Fruit fly (Drosophila melanogaster) whole organism, embryonic: ENCODE data around the gene CG3198.

Experiments used
- Adf1 ChIP-seq: fragments of 200-800 bp; sonication (Bioruptor generic); IDR thresholded peaks from 2 replicates; pipeline ENCODE4 v1.3.6; 2022; ENCODE audit warnings: missing biosample characterization, missing genetic modification characterization
- Atf3 ChIP-seq: fragments of 200-800 bp; sonication (Bioruptor generic); optimal IDR thresholded peaks from 3 replicates; lab custom pipeline; 2016; ENCODE audit warnings: missing biosample characterization, missing genetic modification characterization
- B-H2 ChIP-seq: fragments of 200-800 bp; sonication (Bioruptor generic); optimal IDR thresholded peaks from 2 replicates; lab custom pipeline; 2018; ENCODE audit warnings: missing biosample characterization, mild to moderate bottlenecking, missing genetic modification characterization
- CG1024 ChIP-seq: fragments of 200-800 bp; sonication (Bioruptor generic); IDR thresholded peaks from 2 replicates; pipeline ENCODE4 v1.3.6; 2022; ENCODE audit warnings: missing biosample characterization, missing genetic modification characterization
- CG10274 ChIP-seq: fragments of 200-800 bp; sonication (Bioruptor generic); optimal IDR thresholded peaks from 3 replicates; lab custom pipeline; 2017; ENCODE audit warnings: missing biosample characterization, mild to moderate bottlenecking, missing genetic modification characterization
- CG11696 ChIP-seq: fragments of 200-800 bp; sonication (Bioruptor generic); IDR thresholded peaks from 2 replicates; pipeline ENCODE4 v1.3.6; 2022; ENCODE audit warnings: missing biosample characterization, missing genetic modification characterization
- CG12236 ChIP-seq: fragments of 200-800 bp; sonication (Bioruptor generic); optimal IDR thresholded peaks from 2 replicates; lab custom pipeline; 2016; ENCODE audit warnings: missing biosample characterization, missing genetic modification characterization
- CG13123 ChIP-seq: fragments of 200-800 bp; sonication (Bioruptor generic); optimal IDR thresholded peaks from 2 replicates; lab custom pipeline; 2016; ENCODE audit warnings: missing biosample characterization, missing genetic modification characterization
- CG1603 ChIP-seq: fragments of 200-800 bp; sonication (Bioruptor generic); optimal IDR thresholded peaks from 2 replicates; lab custom pipeline; 2019; ENCODE audit warnings: missing biosample characterization, mild to moderate bottlenecking, missing genetic modification characterization, moderate library complexity
- CG18619 ChIP-seq: fragments of 200-800 bp; sonication (Bioruptor generic); optimal IDR thresholded peaks from 3 replicates; lab custom pipeline; 2017; ENCODE audit warnings: missing biosample characterization, mild to moderate bottlenecking, missing genetic modification characterization
- CG32532 ChIP-seq: fragments of 200-800 bp; sonication (Bioruptor generic); IDR thresholded peaks from 2 replicates; pipeline ENCODE4 v1.3.6; 2022; ENCODE audit warnings: missing biosample characterization, missing genetic modification characterization
- CG34422 ChIP-seq: fragments of 200-800 bp; sonication (Bioruptor generic); IDR thresholded peaks from 3 replicates; pipeline ENCODE4 v1.3.6; 2022; ENCODE audit warnings: missing biosample characterization, missing genetic modification characterization
- CG4328 ChIP-seq: fragments of 200-800 bp; sonication (Bioruptor generic); optimal IDR thresholded peaks from 3 replicates; lab custom pipeline; 2017; ENCODE audit warnings: missing biosample characterization, missing genetic modification reagents, missing genetic modification characterization
- CG4730 ChIP-seq: fragments of 200-800 bp; sonication (Bioruptor generic); IDR thresholded peaks from 2 replicates; pipeline ENCODE4 v1.3.6; 2022; ENCODE audit warnings: missing biosample characterization, missing genetic modification characterization
- CG6854 ChIP-seq: fragments of 200-800 bp; sonication (Bioruptor generic); optimal IDR thresholded peaks from 3 replicates; lab custom pipeline; 2017; ENCODE audit warnings: missing biosample characterization, mild to moderate bottlenecking, missing genetic modification characterization
- CG7987 ChIP-seq: fragments of 200-800 bp; sonication (Bioruptor generic); optimal IDR thresholded peaks from 2 replicates; lab custom pipeline; 2018; ENCODE audit warnings: missing biosample characterization, mild to moderate bottlenecking, missing genetic modification characterization, moderate library complexity
- CG8388 ChIP-seq: fragments of 200-800 bp; sonication (Bioruptor generic); optimal IDR thresholded peaks from 2 replicates; lab custom pipeline; 2019; ENCODE audit warnings: missing biosample characterization, mild to moderate bottlenecking, missing genetic modification characterization, moderate library complexity
- CG8765 ChIP-seq: fragments of 200-800 bp; sonication (Bioruptor generic); IDR thresholded peaks from 2 replicates; pipeline ENCODE4 v1.3.6; 2022; ENCODE audit warnings: missing biosample characterization, missing genetic modification characterization
- E2f2 ChIP-seq: fragments of 200-800 bp; sonication (Bioruptor generic); IDR thresholded peaks from 2 replicates; pipeline ENCODE4 v1.3.6; 2022; ENCODE audit warnings: missing biosample characterization, missing genetic modification characterization
- Elba2 ChIP-seq: fragments of 200-800 bp; sonication (Bioruptor generic); optimal IDR thresholded peaks from 3 replicates; lab custom pipeline; 2016; ENCODE audit warnings: missing biosample characterization, missing genetic modification characterization
- Fer1 ChIP-seq: fragments of 200-800 bp; sonication (Bioruptor generic); optimal IDR thresholded peaks from 2 replicates; lab custom pipeline; 2017; ENCODE audit warnings: missing biosample characterization, mild to moderate bottlenecking, missing genetic modification characterization
- HmgD ChIP-seq: fragments of 200-800 bp; sonication (Bioruptor generic); optimal IDR thresholded peaks from 3 replicates; lab custom pipeline; 2016; ENCODE audit warnings: missing biosample characterization, missing genetic modification characterization
- Lpt ChIP-seq: fragments of >200 bp; optimal IDR thresholded peaks from 2 replicates; lab custom pipeline; 2018; ENCODE audit warnings: missing biosample characterization, missing genetic modification characterization
- NK7.1 ChIP-seq: fragments of 200-800 bp; sonication (Bioruptor generic); optimal IDR thresholded peaks from 3 replicates; lab custom pipeline; 2016; ENCODE audit warnings: missing biosample characterization, missing genetic modification characterization
- Nf-YA ChIP-seq: fragments of 200-800 bp; sonication (Bioruptor generic); IDR thresholded peaks from 2 replicates; pipeline ENCODE4 v1.3.6; 2022; ENCODE audit warnings: missing biosample characterization, missing genetic modification characterization
- Pdp1 ChIP-seq, 2 experiments: fragments of 200-800 bp; sonication (Bioruptor generic); optimal IDR thresholded peaks; 3 replicates each; lab custom pipeline; 2016; ENCODE audit warnings: missing biosample characterization in 2 of 2, missing genetic modification characterization in 2 of 2, mild to moderate bottlenecking in 1 of 2, moderate library complexity in 1 of 2
- bigmax ChIP-seq: fragments of 200-800 bp; sonication (Bioruptor generic); optimal IDR thresholded peaks from 2 replicates; lab custom pipeline; 2018; ENCODE audit warnings: missing biosample characterization, mild to moderate bottlenecking, missing genetic modification characterization
- br ChIP-seq: fragments of >200 bp; optimal IDR thresholded peaks from 2 replicates; lab custom pipeline; 2017
- chinmo ChIP-seq: fragments of 200-800 bp; sonication (Bioruptor generic); IDR thresholded peaks from 4 replicates; pipeline ENCODE4 v1.3.6; 2022; ENCODE audit warnings: missing biosample characterization, missing genetic modification characterization; ENCODE audit not compliant: partially characterized antibody
- grn ChIP-seq: fragments of 200-800 bp; sonication (Bioruptor generic); optimal IDR thresholded peaks from 3 replicates; lab custom pipeline; 2017; ENCODE audit warnings: missing biosample characterization, missing genetic modification characterization
- hb ChIP-seq: fragments of 200-800 bp; sonication (Bioruptor generic); IDR thresholded peaks from 3 replicates; pipeline ENCODE4 v1.3.6; 2022; ENCODE audit warnings: missing biosample characterization, missing genetic modification characterization; ENCODE audit not compliant: partially characterized antibody
- insv ChIP-seq, 2 experiments: fragments of 200-800 bp; sonication (Bioruptor generic); optimal IDR thresholded peaks; 3 replicates each; lab custom pipeline; 2016 to 2018; ENCODE audit warnings: missing biosample characterization in 2 of 2, missing genetic modification characterization in 2 of 2
- kah ChIP-seq: fragments of 200-800 bp; sonication (Bioruptor generic); optimal IDR thresholded peaks from 2 replicates; lab custom pipeline; 2018; ENCODE audit warnings: missing biosample characterization, mild to moderate bottlenecking, missing genetic modification characterization
- p53 ChIP-seq: fragments of 200-800 bp; sonication (Bioruptor generic); optimal IDR thresholded peaks from 2 replicates; lab custom pipeline; 2016; ENCODE audit warnings: missing biosample characterization, missing genetic modification characterization
- prd ChIP-seq, 3 experiments: fragments of >200 bp in 2 of 3; fragments of 200-800 bp in 1 of 3; sonication (Bioruptor generic) in 1 of 3; optimal IDR thresholded peaks in 2 of 3; IDR thresholded peaks in 1 of 3; 2 replicates in 2 of 3; 3 replicates in 1 of 3; pipeline versions ENCODE4 v1.3.6 to Lab custom; 2017 to 2022; ENCODE audit warnings: missing biosample characterization in 1 of 3, missing genetic modification characterization in 1 of 3
- psq ChIP-seq: fragments of 200-800 bp; sonication (Bioruptor generic); optimal IDR thresholded peaks from 2 replicates; lab custom pipeline; 2017; ENCODE audit warnings: missing biosample characterization, missing genetic modification characterization
- sim ChIP-seq: fragments of 200-800 bp; sonication (Bioruptor generic); IDR thresholded peaks from 2 replicates; pipeline ENCODE4 v1.3.6; 2022; ENCODE audit warnings: missing biosample characterization, missing genetic modification characterization
- sima ChIP-seq: fragments of 200-800 bp; sonication (Bioruptor generic); optimal IDR thresholded peaks from 2 replicates; lab custom pipeline; 2016; ENCODE audit warnings: missing biosample characterization, missing genetic modification characterization
- slbo ChIP-seq: fragments of 200-800 bp; sonication (Bioruptor generic); IDR thresholded peaks from 2 replicates; pipeline ENCODE4 v1.3.6; 2022; ENCODE audit warnings: missing biosample characterization, missing genetic modification characterization
- stwl ChIP-seq: fragments of 200-800 bp; sonication (Bioruptor generic); optimal IDR thresholded peaks from 3 replicates; lab custom pipeline; 2018; ENCODE audit warnings: missing biosample characterization, mild to moderate bottlenecking, missing genetic modification characterization, moderate library complexity
- tna ChIP-seq: fragments of 200-800 bp; sonication (Bioruptor generic); IDR thresholded peaks from 2 replicates; pipeline ENCODE4 v1.3.6; 2022; ENCODE audit warnings: missing biosample characterization, missing genetic modification characterization; ENCODE audit not compliant: partially characterized antibody
- unpg ChIP-seq: fragments of 200-800 bp; sonication (Bioruptor generic); optimal IDR thresholded peaks from 3 replicates; lab custom pipeline; 2018; ENCODE audit warnings: missing biosample characterization, mild to moderate bottlenecking, missing genetic modification characterization, moderate library complexity
- zen ChIP-seq: fragments of 200-800 bp; sonication (Bioruptor generic); optimal IDR thresholded peaks from 3 replicates; lab custom pipeline; 2018; ENCODE audit warnings: missing biosample characterization, mild to moderate bottlenecking, missing genetic modification characterization, moderate library complexity
- zfh2 ChIP-seq: fragments of 200-800 bp; sonication (Bioruptor generic); optimal IDR thresholded peaks from 2 replicates; lab custom pipeline; 2016; ENCODE audit warnings: missing biosample characterization, missing genetic modification characterization

Gene CG3198

dm6 chrX:6702028-6702433, 28.3 kb upstream of the CG3198 start (continued):
- TF ChIP-seq CG32532 (GFP tag; lab: Robert Waterston, UW) (peak; percentile 39; the same call in 1 of the 2 replicates), CG1603 (tag; lab: Kevin White, UChicago) (peak; percentile 64), sim (GFP tag; lab: Robert Waterston, UW) (peak; percentile 10; the same call in 1 of the 2 replicates), sima (no peak), CG4328 (GFP tag; lab: Kevin White, UChicago) (peak; percentile 36), unpg (peak; percentile 72), CG8765 (no peak), Fer1 (peak; percentile 14), CG12236 (GFP tag; lab: Kevin White, UChicago) (peak; percentile 44), CG7987 (GFP tag; lab: Kevin White, UChicago) (no peak), chinmo (GFP tag; lab: Robert Waterston, UW) (no peak), zfh2 (no peak), NK7.1 (GFP tag; lab: Kevin White, UChicago) (peak; percentile 35), CG11696 (GFP tag; lab: Robert Waterston, UW) (peak; percentile 86), CG18619 (peak; percentile 55), CG4730 (peak; percentile 19; the same call in 1 of the 2 replicates), Adf1 (GFP tag; lab: Robert Waterston, UW) (no peak), br (lab: Kevin White, UChicago) (no peak), slbo (GFP tag; lab: Robert Waterston, UW) (peak; percentile 12; the same call in 1 of the 2 replicates), stwl (tag; lab: Kevin White, UChicago) (no peak), CG8388 (GFP tag; lab: Kevin White, UChicago) (peak; percentile 77), HmgD (GFP tag; lab: Kevin White, UChicago) (no peak), bigmax (GFP tag; lab: Kevin White, UChicago) (no peak), tna (GFP tag; lab: Robert Waterston, UW) (no peak), hb (GFP tag; lab: Robert Waterston, UW) (no peak), E2f2 (GFP tag; lab: Robert Waterston, UW) (peak; percentile 45; the same call in 1 of the 2 replicates), CG10274 (GFP tag; lab: Kevin White, UChicago) (no peak), CG1024 (GFP tag; lab: Robert Waterston, UW) (0 out of 2 replicates have a peak, but pooled peaks have one; percentile 19)

- TF ChIP-seq kah (GFP tag; lab: Kevin White, UChicago): no peak
- no peak for TF ChIP-seq prd (optimal IDR thresholded peaks at IDR 0.05; lab: Kevin White, UChicago)
- no peak for TF ChIP-seq prd (GFP tag; IDR thresholded peaks at IDR 0.05; lab: Robert Waterston, UW)
- no peak for TF ChIP-seq Atf3 (GFP tag; lab: Kevin White, UChicago)
- TF ChIP-seq Lpt (GFP tag; lab: Kevin White, UChicago): no peak
- TF ChIP-seq grn (GFP tag; lab: Kevin White, UChicago): peak; percentile 30
- peak; percentile 58 for TF ChIP-seq p53 (GFP tag; lab: Kevin White, UChicago)
- TF ChIP-seq CG34422: no peak
- TF ChIP-seq insv (GFP tag; optimal IDR thresholded peaks at IDR 0.05; lab: Kevin White, UChicago): peak in 1 of 2 experiments; percentile 89
- TF ChIP-seq psq (GFP tag; lab: Kevin White, UChicago): no peak
- no peak for TF ChIP-seq Nf-YA (GFP tag; lab: Robert Waterston, UW)
- TF ChIP-seq CG6854: no peak
- TF ChIP-seq Elba2 (GFP tag; lab: Kevin White, UChicago): peak; percentile 86
- no peak for TF ChIP-seq B-H2 (GFP tag; lab: Kevin White, UChicago)
- TF ChIP-seq Pdp1 (GFP tag; optimal IDR thresholded peaks at IDR 0.05; lab: Kevin White, UChicago): peak in 1 of 2 experiments; percentile 86
- no peak for TF ChIP-seq CG13123 (GFP tag; lab: Kevin White, UChicago)
- peak; percentile 4 for TF ChIP-seq zen
These were observed 27.3 kb upstream of the CG3198 start for dm6 chrX:6700990-6701530.
